Fruit fly (Drosophila melanogaster) whole organism, embryonic: ENCODE results near the gene CG13054.
A peak's percentile ranks its signal among the peaks of the same experiment; 100 is the strongest.

Source experiments
- ATbp ChIP-seq: fragments of 200-800 bp; sonication (Bioruptor generic); optimal IDR thresholded peaks from 2 replicates; lab custom pipeline; 2017; ENCODE audit warnings: missing biosample characterization, mild to moderate bottlenecking, missing genetic modification characterization, missing genetic modification reagents
- CG12219 ChIP-seq: fragments of 200-800 bp; sonication (Bioruptor generic); optimal IDR thresholded peaks from 3 replicates; lab custom pipeline; 2018; ENCODE audit warnings: missing biosample characterization, mild to moderate bottlenecking, missing genetic modification characterization
- CG12769 ChIP-seq: fragments of 200-800 bp; sonication (Bioruptor generic); optimal IDR thresholded peaks from 2 replicates; lab custom pipeline; 2019; ENCODE audit warnings: missing biosample characterization, mild to moderate bottlenecking, missing genetic modification characterization, moderate library complexity
- CG13424 ChIP-seq: fragments of 200-800 bp; sonication (Bioruptor generic); optimal IDR thresholded peaks from 2 replicates; lab custom pipeline; 2019; ENCODE audit warnings: missing biosample characterization, mild to moderate bottlenecking, missing genetic modification characterization, moderate library complexity
- CG1603 ChIP-seq: fragments of 200-800 bp; sonication (Bioruptor generic); optimal IDR thresholded peaks from 2 replicates; lab custom pipeline; 2019; ENCODE audit warnings: missing biosample characterization, mild to moderate bottlenecking, missing genetic modification characterization, moderate library complexity
- CG17361 ChIP-seq: fragments of 200-800 bp; sonication (Bioruptor generic); IDR thresholded peaks from 3 replicates; pipeline ENCODE4 v1.3.6; 2022; ENCODE audit warnings: missing biosample characterization, missing genetic modification characterization
- CG3065 ChIP-seq: fragments of 200-800 bp; sonication (Bioruptor generic); optimal IDR thresholded peaks from 2 replicates; lab custom pipeline; 2016; ENCODE audit warnings: missing biosample characterization, missing genetic modification characterization
- CG31224 ChIP-seq: fragments of 200-800 bp; sonication (Bioruptor generic); IDR thresholded peaks from 2 replicates; pipeline ENCODE4 v1.3.6; 2022; ENCODE audit warnings: missing biosample characterization, missing genetic modification characterization
- CG31441 ChIP-seq: fragments of 200-800 bp; sonication (Bioruptor generic); IDR thresholded peaks from 2 replicates; pipeline ENCODE4 v1.3.6; 2022; ENCODE audit warnings: missing biosample characterization, missing genetic modification characterization
- CG33213 ChIP-seq: fragments of 200-800 bp; sonication (Bioruptor generic); optimal IDR thresholded peaks from 3 replicates; lab custom pipeline; 2016; ENCODE audit warnings: missing biosample characterization, missing genetic modification characterization
- CG33557 ChIP-seq: fragments of 200-800 bp; sonication (Bioruptor generic); optimal IDR thresholded peaks from 2 replicates; lab custom pipeline; 2019; ENCODE audit warnings: missing biosample characterization, mild to moderate bottlenecking, missing genetic modification characterization, moderate library complexity
- CG34224 ChIP-seq: fragments of 200-800 bp; sonication (Bioruptor generic); IDR thresholded peaks from 3 replicates; pipeline ENCODE4 v1.3.6; 2022; ENCODE audit warnings: missing biosample characterization, missing genetic modification characterization; ENCODE audit not compliant: partially characterized antibody
- CG6683 ChIP-seq: fragments of 200-800 bp; sonication (Bioruptor generic); optimal IDR thresholded peaks from 2 replicates; lab custom pipeline; 2017; ENCODE audit warnings: missing biosample characterization, mild to moderate bottlenecking, missing genetic modification characterization, missing genetic modification reagents
- CG6765 ChIP-seq: fragments of 200-800 bp; sonication (Bioruptor generic); optimal IDR thresholded peaks from 3 replicates; lab custom pipeline; 2017; ENCODE audit warnings: missing biosample characterization, mild to moderate bottlenecking, missing genetic modification characterization
- CG6813 ChIP-seq: fragments of 200-800 bp; sonication (Bioruptor generic); optimal IDR thresholded peaks from 2 replicates; lab custom pipeline; 2017; ENCODE audit warnings: missing biosample characterization, missing genetic modification characterization, mild to moderate bottlenecking, moderate library complexity, missing genetic modification reagents
- CG7556 ChIP-seq: fragments of 200-800 bp; sonication (Bioruptor generic); optimal IDR thresholded peaks from 2 replicates; lab custom pipeline; 2017; ENCODE audit warnings: missing biosample characterization, mild to moderate bottlenecking, missing genetic modification characterization
- CG7963 ChIP-seq: fragments of 200-800 bp; sonication (Bioruptor generic); IDR thresholded peaks from 3 replicates; pipeline ENCODE4 v1.3.6; 2022; ENCODE audit warnings: missing biosample characterization, missing genetic modification characterization; ENCODE audit not compliant: partially characterized antibody
- CG8359 ChIP-seq: fragments of 200-800 bp; sonication (Bioruptor generic); optimal IDR thresholded peaks from 2 replicates; lab custom pipeline; 2017; ENCODE audit warnings: missing biosample characterization, mild to moderate bottlenecking, missing genetic modification characterization, borderline replicate concordance
- HLH3B ChIP-seq: fragments of 200-800 bp; sonication (Bioruptor generic); IDR thresholded peaks from 2 replicates; pipeline ENCODE4 v1.3.6; 2022; ENCODE audit warnings: missing biosample characterization, missing genetic modification characterization
- HLH4C ChIP-seq: fragments of 200-800 bp; sonication (Bioruptor generic); IDR thresholded peaks from 3 replicates; pipeline ENCODE4 v1.3.6; 2022; ENCODE audit warnings: missing biosample characterization, missing genetic modification characterization; ENCODE audit not compliant: partially characterized antibody
- HLHmδ ChIP-seq: fragments of 200-800 bp; sonication (Bioruptor generic); optimal IDR thresholded peaks from 2 replicates; lab custom pipeline; 2018; ENCODE audit warnings: missing biosample characterization, mild to moderate bottlenecking, missing genetic modification characterization, moderate library complexity
- Kr ChIP-seq: fragments of 200-800 bp; sonication (Bioruptor generic); optimal IDR thresholded peaks from 2 replicates; lab custom pipeline; 2017; ENCODE audit warnings: missing biosample characterization, mild to moderate bottlenecking, missing genetic modification characterization
- Oli ChIP-seq: fragments of 200-800 bp; sonication (Bioruptor generic); optimal IDR thresholded peaks from 2 replicates; lab custom pipeline; 2018; ENCODE audit warnings: missing biosample characterization, mild to moderate bottlenecking, missing genetic modification characterization, moderate library complexity
- PHDP ChIP-seq: fragments of 200-800 bp; sonication (Bioruptor generic); optimal IDR thresholded peaks from 3 replicates; lab custom pipeline; 2018; ENCODE audit warnings: missing biosample characterization, mild to moderate bottlenecking, missing genetic modification characterization, moderate library complexity
- Ravus ChIP-seq: fragments of 200-800 bp; sonication (Bioruptor generic); IDR thresholded peaks from 2 replicates; pipeline ENCODE4 v1.3.6; 2022; ENCODE audit warnings: missing biosample characterization, missing genetic modification characterization
- Rfx ChIP-seq: fragments of 200-800 bp; sonication (Bioruptor generic); IDR thresholded peaks from 2 replicates; pipeline ENCODE4 v1.3.6; 2022; ENCODE audit warnings: missing biosample characterization, missing genetic modification characterization
- Sox100B ChIP-seq: fragments of 200-800 bp; sonication (Bioruptor generic); optimal IDR thresholded peaks from 3 replicates; lab custom pipeline; 2018; ENCODE audit warnings: missing biosample characterization, mild to moderate bottlenecking, missing genetic modification characterization
- Ssrp ChIP-seq: fragments of 200-800 bp; sonication (Bioruptor generic); optimal IDR thresholded peaks from 2 replicates; lab custom pipeline; 2018; ENCODE audit warnings: missing biosample characterization, mild to moderate bottlenecking, missing genetic modification characterization, moderate library complexity
- Stat92E ChIP-seq, 3 experiments: fragments of >200 bp in 2 of 3; fragments of 200-800 bp in 1 of 3; sonication (Bioruptor generic) in 1 of 3; optimal IDR thresholded peaks; 2 replicates each; lab custom pipeline; 2017 to 2019; ENCODE audit warnings: missing biosample characterization in 3 of 3, missing genetic modification characterization in 3 of 3, mild to moderate bottlenecking in 1 of 3, moderate library complexity in 1 of 3
- Trl ChIP-seq, 3 experiments: fragments of >200 bp in 2 of 3; fragments of 200-800 bp in 1 of 3; sonication (Bioruptor generic) in 1 of 3; optimal IDR thresholded peaks; 2 replicates in 1 of 3; 3 replicates in 2 of 3; lab custom pipeline; 2016 to 2017; ENCODE audit warnings: missing biosample characterization in 1 of 3, missing genetic modification characterization in 1 of 3
- Usf ChIP-seq: fragments of 200-800 bp; sonication (Bioruptor generic); optimal IDR thresholded peaks from 2 replicates; lab custom pipeline; 2017; ENCODE audit warnings: missing genotype, missing biosample characterization, missing genetic modification characterization
- ab ChIP-seq: fragments of 200-800 bp; sonication (Bioruptor generic); optimal IDR thresholded peaks from 2 replicates; lab custom pipeline; 2016; ENCODE audit warnings: missing biosample characterization, missing genetic modification characterization
- amos ChIP-seq: fragments of 200-800 bp; sonication (Bioruptor generic); IDR thresholded peaks from 2 replicates; pipeline ENCODE4 v1.3.6; 2022; ENCODE audit warnings: missing biosample characterization, missing genetic modification characterization; ENCODE audit not compliant: partially characterized antibody
- ash1 ChIP-seq: fragments of 200-800 bp; sonication (Bioruptor generic); optimal IDR thresholded peaks from 2 replicates; lab custom pipeline; 2018; ENCODE audit warnings: missing biosample characterization, mild to moderate bottlenecking, missing genetic modification characterization
- az2 ChIP-seq: fragments of 200-800 bp; sonication (Bioruptor generic); optimal IDR thresholded peaks from 3 replicates; lab custom pipeline; 2016; ENCODE audit warnings: missing biosample characterization, missing genetic modification characterization
- bcd ChIP-seq: fragments of 200-800 bp; sonication (Bioruptor generic); optimal IDR thresholded peaks from 2 replicates; lab custom pipeline; 2017; ENCODE audit warnings: missing biosample characterization, mild to moderate bottlenecking, missing genetic modification characterization
- dimm ChIP-seq: fragments of 200-800 bp; sonication (Bioruptor generic); IDR thresholded peaks from 2 replicates; pipeline ENCODE4 v1.3.6; 2022; ENCODE audit warnings: missing biosample characterization, missing genetic modification characterization
- dysf ChIP-seq: fragments of 200-800 bp; sonication (Bioruptor generic); IDR thresholded peaks from 3 replicates; pipeline ENCODE4 v1.3.6; 2022; ENCODE audit warnings: missing biosample characterization, missing genetic modification characterization
- ems ChIP-seq: fragments of 200-800 bp; sonication (Bioruptor generic); optimal IDR thresholded peaks from 3 replicates; lab custom pipeline; 2016; ENCODE audit warnings: missing biosample characterization, missing genetic modification characterization
- gfzf ChIP-seq: fragments of 200-800 bp; sonication (Bioruptor generic); optimal IDR thresholded peaks from 2 replicates; lab custom pipeline; 2016; ENCODE audit warnings: missing biosample characterization, mild to moderate bottlenecking, missing genetic modification characterization, moderate library complexity
- gt ChIP-seq: fragments of 200-800 bp; sonication (Bioruptor generic); IDR thresholded peaks from 2 replicates; pipeline ENCODE4 v1.3.6; 2022; ENCODE audit warnings: missing biosample characterization, missing genetic modification characterization
- lab ChIP-seq: fragments of 200-800 bp; sonication (Bioruptor generic); optimal IDR thresholded peaks from 3 replicates; lab custom pipeline; 2017; ENCODE audit warnings: missing biosample characterization, missing genetic modification characterization, mild to moderate bottlenecking, moderate library complexity, missing genetic modification reagents
- lola ChIP-seq, 3 experiments: fragments of >200 bp in 2 of 3; fragments of 200-800 bp in 1 of 3; sonication (Bioruptor generic) in 1 of 3; optimal IDR thresholded peaks; 2 replicates each; lab custom pipeline; 2017 to 2019; ENCODE audit warnings: missing biosample characterization in 3 of 3, missing genetic modification characterization in 3 of 3, mild to moderate bottlenecking in 1 of 3, moderate library complexity in 1 of 3
- nmo ChIP-seq: fragments of 200-800 bp; sonication (Bioruptor generic); optimal IDR thresholded peaks from 2 replicates; lab custom pipeline; 2018; ENCODE audit warnings: missing biosample characterization, mild to moderate bottlenecking, missing genetic modification characterization, moderate library complexity
- pho ChIP-seq: fragments of 200-800 bp; sonication (Bioruptor generic); optimal IDR thresholded peaks from 2 replicates; lab custom pipeline; 2016; ENCODE audit warnings: missing biosample characterization, missing genetic modification characterization
- sisA ChIP-seq: fragments of 200-800 bp; sonication (Bioruptor generic); IDR thresholded peaks from 2 replicates; pipeline ENCODE4 v1.3.6; 2022; ENCODE audit warnings: missing biosample characterization, missing genetic modification characterization
- ssp ChIP-seq: fragments of 200-800 bp; sonication (Bioruptor generic); IDR thresholded peaks from 2 replicates; pipeline ENCODE4 v1.3.6; 2022; ENCODE audit warnings: missing biosample characterization, missing genetic modification characterization
- unpg ChIP-seq: fragments of 200-800 bp; sonication (Bioruptor generic); optimal IDR thresholded peaks from 3 replicates; lab custom pipeline; 2018; ENCODE audit warnings: missing biosample characterization, mild to moderate bottlenecking, missing genetic modification characterization, moderate library complexity

CG13054 gene

dm6 chr3L:16228659-16229205 lies 28.3 kb downstream of the CG13054 start, which contains the start of gene Tmx3 (continued):
- TF ChIP-seq PHDP (tag; lab: Kevin White, UChicago) (peak; percentile 91), HLH4C (no peak), CG7556 (peak; percentile 86), Kr (GFP tag; lab: Kevin White, UChicago) (no peak), Ssrp (tag; lab: Kevin White, UChicago) (peak; percentile 92), Stat92E (GFP tag; optimal IDR thresholded peaks at IDR 0.05; lab: Kevin White, UChicago) (peak in 1 of 3 experiments; percentile 45), Sox100B (peak; percentile 75), CG31224 (peak; percentile 82), CG34224 (GFP tag; lab: Robert Waterston, UW) (no peak), Rfx (GFP tag; lab: Robert Waterston, UW) (peak; percentile 95), CG8359 (no peak), gt (GFP tag; lab: Robert Waterston, UW) (peak; percentile 80), az2 (GFP tag; lab: Kevin White, UChicago) (peak; percentile 89), CG12769 (no peak), unpg (no peak), Trl (optimal IDR thresholded peaks at IDR 0.05; lab: Kevin White, UChicago) (no peak), Trl (GFP tag; optimal IDR thresholded peaks at IDR 0.05; lab: Kevin White, UChicago) (peak; percentile 52), bcd (peak; percentile 86), CG7963 (no peak), Oli (tag; lab: Kevin White, UChicago) (peak; percentile 81), Ravus (GFP tag; lab: Robert Waterston, UW) (peak; percentile 70), ATbp (GFP tag; lab: Kevin White, UChicago) (peak; percentile 50), Usf (GFP tag; lab: Kevin White, UChicago) (peak; percentile 81), lola (GFP tag; optimal IDR thresholded peaks at IDR 0.05; lab: Kevin White, UChicago) (peak in 1 of 3 experiments; percentile 91), CG12219 (GFP tag; lab: Kevin White, UChicago) (no peak), CG31441 (GFP tag; lab: Robert Waterston, UW) (peak; percentile 93), amos (no peak), nmo (GFP tag; lab: Kevin White, UChicago) (peak; percentile 96), sisA (GFP tag; lab: Robert Waterston, UW) (peak; percentile 90), ssp (GFP tag; lab: Robert Waterston, UW) (peak; percentile 88), ash1 (no peak), CG6813 (peak; percentile 46), CG33213 (peak; percentile 41), HLH3B (GFP tag; lab: Robert Waterston, UW) (peak; percentile 92), ems (peak; percentile 57), CG17361 (GFP tag; lab: Robert Waterston, UW) (peak; percentile 76), CG6683 (peak; percentile 30), CG1603 (tag; lab: Kevin White, UChicago) (peak; percentile 38), dysf (GFP tag; lab: Robert Waterston, UW) (peak; percentile 92; the same call in 2 of the 3 replicates), CG13424 (tag; lab: Kevin White, UChicago) (peak; percentile 92), dimm (GFP tag; lab: Robert Waterston, UW) (peak; percentile 84), gfzf (GFP tag; lab: Kevin White, UChicago) (peak; percentile 60), CG3065 (GFP tag; lab: Kevin White, UChicago) (peak; percentile 82), HLHmδ (GFP tag; lab: Kevin White, UChicago) (no peak), pho (GFP tag; lab: Kevin White, UChicago) (peak; percentile 71), CG6765 (GFP tag; lab: Kevin White, UChicago) (peak; percentile 58), ab (GFP tag; lab: Kevin White, UChicago) (no peak), CG33557 (GFP tag; lab: Kevin White, UChicago) (peak; percentile 75), lab (GFP tag; lab: Kevin White, UChicago) (peak; percentile 87)
